Fruit fly (Drosophila melanogaster): Measurements from ENCODE around the gene D2hgdh.

Gene D2hgdh

DNA sequence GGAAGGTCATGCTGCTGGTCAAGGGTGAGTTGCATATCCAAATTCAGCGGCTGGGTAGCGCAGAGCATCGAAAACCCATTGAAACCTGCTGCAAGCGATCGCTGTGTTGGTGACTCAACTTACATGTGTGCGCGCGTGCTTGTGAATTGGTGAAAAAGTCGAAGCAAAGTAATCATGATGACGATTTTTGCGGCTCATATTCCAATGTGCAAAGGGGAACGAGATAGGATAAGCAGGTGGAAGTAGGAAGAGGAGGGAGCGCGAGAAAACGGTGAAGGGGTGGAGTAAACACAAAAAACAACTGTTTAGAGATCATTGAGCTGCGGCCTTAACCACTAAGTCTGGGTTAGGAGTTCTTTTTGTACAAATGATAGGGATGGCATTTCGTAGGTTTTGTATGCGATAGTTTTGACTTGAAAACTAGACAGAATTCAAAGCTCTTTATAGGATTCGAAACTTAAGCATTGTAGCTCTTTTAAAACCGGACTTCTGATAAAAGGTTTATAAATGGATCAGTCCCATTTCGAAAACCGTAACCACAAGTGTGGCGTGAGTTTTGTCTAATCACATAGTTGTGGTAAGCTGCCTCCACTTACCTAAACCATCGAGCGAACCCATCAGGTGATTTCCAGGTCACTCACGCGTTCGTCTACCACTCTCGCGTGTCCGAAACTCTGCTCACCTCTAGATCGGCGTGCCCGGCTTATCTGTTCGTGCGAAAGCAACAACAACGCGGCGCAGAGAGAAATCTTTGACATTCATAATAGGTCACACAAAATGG lies 4.6 kb downstream of the D2hgdh start:
- TF ChIP-seq rib (GFP tag; IDR thresholded peaks at IDR 0.05) (0 out of 2 replicates have a peak, but pooled peaks have one; percentile 37), CG32532 (GFP tag; IDR thresholded peaks at IDR 0.05) (no peak), inv (GFP tag; IDR thresholded peaks at IDR 0.05; ENCODE audit: partially characterized antibody) (peak; percentile 63), ara (GFP tag; IDR thresholded peaks at IDR 0.05) (no peak; the same call in 1 of the 2 replicates), Scr (GFP tag; IDR thresholded peaks at IDR 0.05; ENCODE audit: partially characterized antibody) (peak; percentile 87), Hand (GFP tag; optimal IDR thresholded peaks at IDR 0.05) (peak; percentile 1), CG7745 (tag; optimal IDR thresholded peaks at IDR 0.05) (no peak), CG3281 (GFP tag; optimal IDR thresholded peaks at IDR 0.05) (peak; percentile 3), HLH4C (GFP tag; IDR thresholded peaks at IDR 0.05; ENCODE audit: partially characterized antibody) (peak; percentile 69), CG5953 (GFP tag; IDR thresholded peaks at IDR 0.05) (no peak), hb (GFP tag; IDR thresholded peaks at IDR 0.05; ENCODE audit: partially characterized antibody) (peak; percentile 77; the same call in 2 of the 3 replicates), zf30C (GFP tag; optimal IDR thresholded peaks at IDR 0.05) (no peak), CG2712 (tag; optimal IDR thresholded peaks at IDR 0.05) (peak; percentile 51), dan (GFP tag; IDR thresholded peaks at IDR 0.05) (no peak), mam (GFP tag; optimal IDR thresholded peaks at IDR 0.05) (peak; percentile 31), ftz-f1 (GFP tag; optimal IDR thresholded peaks at IDR 0.05) (no peak), CG1024 (GFP tag; IDR thresholded peaks at IDR 0.05) (no peak), Myb (GFP tag; optimal IDR thresholded peaks at IDR 0.05) (no peak), Rfx (GFP tag; IDR thresholded peaks at IDR 0.05) (peak; percentile 74), B-H1 (GFP tag; IDR thresholded peaks at IDR 0.05) (no peak), tap (tag; optimal IDR thresholded peaks at IDR 0.05) (no peak), kay (GFP tag; optimal IDR thresholded peaks at IDR 0.05) (no peak), Hr51 (GFP tag; optimal IDR thresholded peaks at IDR 0.05) (peak in 1 of 2 experiments; percentile 28), Oaz (GFP tag; IDR thresholded peaks at IDR 0.05) (no peak), CG9876 (GFP tag; optimal IDR thresholded peaks at IDR 0.05) (no peak), CG2202 (tag; optimal IDR thresholded peaks at IDR 0.05) (no peak), slou (GFP tag; optimal IDR thresholded peaks at IDR 0.05) (no peak), Gsc (GFP tag; IDR thresholded peaks at IDR 0.05) (no peak), CG14710 (tag; optimal IDR thresholded peaks at IDR 0.05) (peak; percentile 2), chif (GFP tag; optimal IDR thresholded peaks at IDR 0.05) (peak in 1 of 2 experiments; percentile 19), Sry-δ (GFP tag; optimal IDR thresholded peaks at IDR 0.05) (peak; percentile 86), Dip3 (GFP tag; optimal IDR thresholded peaks at IDR 0.05) (peak; percentile 40), CG5245 (GFP tag; optimal IDR thresholded peaks at IDR 0.05) (peak; percentile 3), CG11456 (GFP tag; IDR thresholded peaks at IDR 0.05) (0 out of 3 replicates have a peak, but pooled peaks have one; percentile 16), klu (GFP tag; IDR thresholded peaks at IDR 0.05) (no peak), prd (optimal IDR thresholded peaks at IDR 0.05) (no peak), prd (GFP tag; IDR thresholded peaks at IDR 0.05) (peak; percentile 38; the same call in 1 of the 3 replicates), CG32772 (GFP tag; IDR thresholded peaks at IDR 0.05) (no peak), cas (GFP tag; IDR thresholded peaks at IDR 0.05) (0 out of 2 replicates have a peak, but pooled peaks have one; percentile 13), grau (tag; optimal IDR thresholded peaks at IDR 0.05) (peak; percentile 49), Meics (GFP tag; optimal IDR thresholded peaks at IDR 0.05) (peak; percentile 60), Antp (GFP tag; optimal IDR thresholded peaks at IDR 0.05) (peak; percentile 27), ash1 (GFP tag; optimal IDR thresholded peaks at IDR 0.05) (no peak), row (GFP tag; IDR thresholded peaks at IDR 0.05) (peak; percentile 87), ase (GFP tag; IDR thresholded peaks at IDR 0.05) (no peak), Hr39 (optimal IDR thresholded peaks at IDR 0.05) (no peak), CG10209 (GFP tag; optimal IDR thresholded peaks at IDR 0.05) (peak; percentile 13), zen (tag; optimal IDR thresholded peaks at IDR 0.05) (no peak), CG11398 (GFP tag; optimal IDR thresholded peaks at IDR 0.05) (no peak), CG15696 (tag; optimal IDR thresholded peaks at IDR 0.05) (no peak)
